Fruit fly (Drosophila melanogaster): ENCODE measurements around the gene ChLD3.

The ChLD3 gene

DNA sequence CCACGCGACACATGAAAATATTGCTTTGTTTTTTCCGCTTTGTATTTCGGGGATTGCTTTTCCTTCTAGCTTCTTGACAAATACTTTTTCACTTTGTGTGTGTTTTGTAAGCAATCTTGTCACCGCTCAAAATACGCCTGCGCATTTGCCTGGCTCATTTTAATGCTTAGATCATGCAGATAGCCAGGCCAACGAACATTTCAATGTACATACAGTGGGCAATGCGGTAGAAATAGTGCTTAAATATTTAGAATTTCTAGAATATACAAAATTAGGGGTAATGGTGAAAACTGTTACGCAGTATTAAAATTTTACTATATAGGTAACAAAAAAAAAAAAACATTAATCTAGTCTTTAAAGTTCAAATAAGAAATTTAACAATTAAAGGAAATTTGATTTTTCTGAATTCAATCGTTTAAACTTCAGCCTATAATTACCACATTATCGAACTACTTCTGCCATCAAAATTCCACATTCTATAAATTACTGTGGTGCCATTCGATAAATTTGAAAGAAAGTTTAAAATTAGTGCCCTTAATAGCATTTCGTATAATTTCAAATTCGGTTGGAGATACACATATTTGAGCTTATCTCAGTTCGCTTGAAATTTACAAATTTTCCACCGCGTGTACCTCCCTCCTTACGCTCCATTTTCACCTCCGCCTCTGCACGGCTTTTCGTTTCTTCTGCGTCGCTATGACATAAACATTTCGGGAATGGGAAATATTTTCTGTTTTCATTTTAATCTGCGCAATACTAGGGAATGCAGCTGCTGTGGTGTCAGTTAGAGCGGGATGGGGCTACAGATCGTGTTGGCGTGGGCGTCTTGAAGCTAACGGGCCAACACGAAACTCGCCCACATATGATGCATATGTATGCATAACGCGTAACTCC is 31.5 kb upstream of the ChLD3 start (continued):
- TF ChIP-seq prd (optimal IDR thresholded peaks at IDR 0.05): no peak
- no peak for TF ChIP-seq prd (GFP tag; IDR thresholded peaks at IDR 0.05)
- TF ChIP-seq CG13624 (GFP tag; optimal IDR thresholded peaks at IDR 0.05): peak; percentile 37
- peak; percentile 50 for TF ChIP-seq Ptx1 (GFP tag; IDR thresholded peaks at IDR 0.05)
- peak; percentile 3 for TF ChIP-seq Ssrp (tag; optimal IDR thresholded peaks at IDR 0.05)
- no peak for TF ChIP-seq nerfin-1 (tag; optimal IDR thresholded peaks at IDR 0.05)
- no peak for TF ChIP-seq Fer1 (GFP tag; optimal IDR thresholded peaks at IDR 0.05)
- TF ChIP-seq gt (GFP tag; IDR thresholded peaks at IDR 0.05): no peak
- peak; percentile 2 for TF ChIP-seq Hmr (GFP tag; optimal IDR thresholded peaks at IDR 0.05)
- TF ChIP-seq sens (GFP tag): peak; percentile 46
- no peak for TF ChIP-seq Bgb (GFP tag; IDR thresholded peaks at IDR 0.05; ENCODE audit: partially characterized antibody)
- TF ChIP-seq CG6272 (GFP tag; IDR thresholded peaks at IDR 0.05): no peak
- peak; percentile 59; the same call in 1 of the 2 replicates for TF ChIP-seq Rfx (GFP tag; IDR thresholded peaks at IDR 0.05)
- no peak for TF ChIP-seq seq (GFP tag; IDR thresholded peaks at IDR 0.05)
- TF ChIP-seq Dad (GFP tag; optimal IDR thresholded peaks at IDR 0.05): no peak
- no peak for TF ChIP-seq Hr78 (GFP tag; optimal IDR thresholded peaks at IDR 0.05)
- no peak for TF ChIP-seq disco-r (GFP tag; optimal IDR thresholded peaks at IDR 0.05)
- TF ChIP-seq CG15601 (tag; optimal IDR thresholded peaks at IDR 0.05): no peak
- TF ChIP-seq sqz (GFP tag; optimal IDR thresholded peaks at IDR 0.05): no peak
- TF ChIP-seq pros (GFP tag; optimal IDR thresholded peaks at IDR 0.05): no peak
- TF ChIP-seq crc (GFP tag; optimal IDR thresholded peaks at IDR 0.05): no peak
- no peak for TF ChIP-seq gro (GFP tag; optimal IDR thresholded peaks at IDR 0.05)
- no peak for TF ChIP-seq Sry-β (GFP tag; optimal IDR thresholded peaks at IDR 0.05)
- peak; percentile 26 for TF ChIP-seq tin (GFP tag; optimal IDR thresholded peaks at IDR 0.05)
- TF ChIP-seq Sry-δ (GFP tag; optimal IDR thresholded peaks at IDR 0.05): no peak
- TF ChIP-seq CG2120 (GFP tag; optimal IDR thresholded peaks at IDR 0.05): peak; percentile 6
- peak; percentile 56 for TF ChIP-seq vvl (GFP tag; IDR thresholded peaks at IDR 0.05)
- TF ChIP-seq CG11695 (GFP tag; IDR thresholded peaks at IDR 0.05): no peak
- peak; percentile 27 for TF ChIP-seq D19A (tag; optimal IDR thresholded peaks at IDR 0.05)
- TF ChIP-seq kay (GFP tag; optimal IDR thresholded peaks at IDR 0.05): no peak
- peak; percentile 24 for TF ChIP-seq lilli (GFP tag; optimal IDR thresholded peaks at IDR 0.05)
- no peak for TF ChIP-seq CG11093 (GFP tag; IDR thresholded peaks at IDR 0.05)
- TF ChIP-seq tio (GFP tag; optimal IDR thresholded peaks at IDR 0.05): peak; percentile 1
- TF ChIP-seq Ets65A (GFP tag): no peak
- TF ChIP-seq CHES-1-like (GFP tag; optimal IDR thresholded peaks at IDR 0.05): no peak
- peak; percentile 2 for TF ChIP-seq gcm (GFP tag; optimal IDR thresholded peaks at IDR 0.05)
- no peak for TF ChIP-seq CG7987 (GFP tag; optimal IDR thresholded peaks at IDR 0.05)
- TF ChIP-seq CG2116 (GFP tag; optimal IDR thresholded peaks at IDR 0.05): no peak
- TF ChIP-seq sna (GFP tag; IDR thresholded peaks at IDR 0.05; ENCODE audit: partially characterized antibody): no peak
- peak; percentile 30 for TF ChIP-seq Oli (tag; optimal IDR thresholded peaks at IDR 0.05)
- TF ChIP-seq CG12104 (GFP tag; optimal IDR thresholded peaks at IDR 0.05): no peak
- TF ChIP-seq CG32772 (GFP tag; IDR thresholded peaks at IDR 0.05): no peak
- no peak for TF ChIP-seq gce (GFP tag; IDR thresholded peaks at IDR 0.05)
- no peak for TF ChIP-seq Dip2 (GFP tag; IDR thresholded peaks at IDR 0.05)
- no peak for TF ChIP-seq Awh (GFP tag; IDR thresholded peaks at IDR 0.05)
- no peak for TF ChIP-seq CG12155 (GFP tag; optimal IDR thresholded peaks at IDR 0.05)
- TF ChIP-seq BtbVII (GFP tag; optimal IDR thresholded peaks at IDR 0.05): no peak
- TF ChIP-seq CG10274 (GFP tag; optimal IDR thresholded peaks at IDR 0.05): no peak
- peak; percentile 29; the same call in 1 of the 2 replicates for TF ChIP-seq MBD-R2 (GFP tag; IDR thresholded peaks at IDR 0.05)
- TF ChIP-seq CG8388 (GFP tag; optimal IDR thresholded peaks at IDR 0.05): peak; percentile 22

Measured in whole organism, embryonic.